Worm (Caenorhabditis elegans): Measurements from ENCODE around the gene srt-69.

ce11 chrV:5314104-5314503 is 48.6 kb upstream of the srt-69 start, which contains the start of gene C10G8.2:
- TF ChIP-seq akir-1 (GFP tag; optimal IDR thresholded peaks at IDR 0.05): no peak
- TF ChIP-seq ztf-3 (GFP tag; optimal IDR thresholded peaks at IDR 0.05): no peak
- TF ChIP-seq egl-18 (GFP tag; IDR thresholded peaks at IDR 0.05): no peak

All from whole organism, young adult.